Worm (Caenorhabditis elegans) whole organism, late embryonic: Measurements from ENCODE around the gene hpr-9.

ENCODE experiments used
- ama-1 ChIP-seq: fragments of 150-350 bp; optimal IDR thresholded peaks from 2 replicates; lab custom pipeline; 2014
- ceh-24 ChIP-seq: sonication (generic microtip); optimal IDR thresholded peaks from 2 replicates; lab custom pipeline; 2016; ENCODE audit warnings: mild to moderate bottlenecking, missing genetic modification characterization, missing compliant biosample characterization
- hlh-6 ChIP-seq: sonication (generic microtip); optimal IDR thresholded peaks from 2 replicates; lab custom pipeline; 2016; ENCODE audit warnings: missing genotype, missing genetic modification characterization, missing compliant biosample characterization
- hlh-8 ChIP-seq: sonication (generic microtip); optimal IDR thresholded peaks from 2 replicates; lab custom pipeline; 2016; ENCODE audit warnings: missing genotype, missing genetic modification characterization, missing compliant biosample characterization
- madf-2 ChIP-seq: sonication (generic microtip); optimal IDR thresholded peaks from 2 replicates; lab custom pipeline; 2017; ENCODE audit warnings: missing genetic modification characterization, missing compliant biosample characterization
- pha-4 ChIP-seq: fragments of 150-350 bp; optimal IDR thresholded peaks from 2 replicates; lab custom pipeline; 2018; ENCODE audit warnings: missing biosample characterization, missing genetic modification reagents, missing genetic modification characterization
- pqm-1 ChIP-seq: sonication (generic microtip); optimal IDR thresholded peaks from 2 replicates; lab custom pipeline; 2016; ENCODE audit warnings: missing genetic modification characterization, missing compliant biosample characterization
- sox-4 ChIP-seq: sonication (generic microtip); optimal IDR thresholded peaks from 2 replicates; lab custom pipeline; 2017; ENCODE audit warnings: mild to moderate bottlenecking, missing genetic modification characterization, inconsistent platforms, missing compliant biosample characterization
- syd-9 ChIP-seq: sonication (generic microtip); optimal IDR thresholded peaks from 2 replicates; lab custom pipeline; 2016; ENCODE audit warnings: mild to moderate bottlenecking, missing genetic modification characterization, moderate library complexity, missing compliant biosample characterization
- unc-86 ChIP-seq: sonication (generic microtip); optimal IDR thresholded peaks from 2 replicates; lab custom pipeline; 2016; ENCODE audit warnings: missing genetic modification characterization, missing compliant biosample characterization

DNA sequence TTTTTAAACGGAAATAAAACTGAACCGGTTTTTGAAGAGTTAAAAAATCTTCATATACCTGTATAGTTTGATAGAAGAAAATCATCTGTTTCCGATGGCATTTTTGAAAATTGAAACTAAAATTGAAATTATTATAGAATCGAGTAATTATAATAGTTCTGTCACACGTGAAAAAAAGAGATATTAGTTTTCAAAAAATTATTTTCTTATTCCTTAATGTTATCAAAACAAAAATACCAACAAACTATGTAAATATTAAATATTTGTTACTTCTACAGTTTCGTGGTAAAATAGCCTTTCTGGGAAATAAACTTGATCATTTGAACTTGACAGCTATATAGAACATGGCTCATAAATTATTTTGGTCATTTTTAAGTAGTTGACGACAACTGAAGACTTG lies 7.7 kb downstream of the hpr-9 start, which contains the start of gene swt-4:
- no peak for TF ChIP-seq pqm-1 (tag; lab: Kevin White, UChicago)
- TF ChIP-seq hlh-8 (tag; lab: Kevin White, UChicago): no peak
- TF ChIP-seq ama-1 (lab: Kevin White, UChicago): no peak
- no peak for TF ChIP-seq madf-2 (tag; lab: Kevin White, UChicago)
- TF ChIP-seq ceh-24 (tag; lab: Kevin White, UChicago): no peak
- TF ChIP-seq pha-4 (tag; lab: Kevin White, UChicago): no peak
- no peak for TF ChIP-seq sox-4 (tag; lab: Kevin White, UChicago)
- TF ChIP-seq hlh-6 (tag; lab: Kevin White, UChicago): no peak
- TF ChIP-seq unc-86: no peak
- TF ChIP-seq syd-9: no peak
